Worm (Caenorhabditis elegans) whole organism, young adult: ENCODE results near the gene lgc-10.

ENCODE experiments used
- B0336.3 ChIP-seq: fragments of 200-800 bp; sonication (Bioruptor generic); IDR thresholded peaks from 2 replicates; pipeline ENCODE4 v1.3.6; 2022; ENCODE audit warnings: missing genetic modification characterization, missing compliant biosample characterization
- madf-6 ChIP-seq: fragments of 200-800 bp; sonication (Bioruptor generic); IDR thresholded peaks from 2 replicates; pipeline ENCODE4 v1.3.6; 2022; ENCODE audit warnings: missing genetic modification reagents, missing genetic modification characterization, missing compliant biosample characterization

DNA sequence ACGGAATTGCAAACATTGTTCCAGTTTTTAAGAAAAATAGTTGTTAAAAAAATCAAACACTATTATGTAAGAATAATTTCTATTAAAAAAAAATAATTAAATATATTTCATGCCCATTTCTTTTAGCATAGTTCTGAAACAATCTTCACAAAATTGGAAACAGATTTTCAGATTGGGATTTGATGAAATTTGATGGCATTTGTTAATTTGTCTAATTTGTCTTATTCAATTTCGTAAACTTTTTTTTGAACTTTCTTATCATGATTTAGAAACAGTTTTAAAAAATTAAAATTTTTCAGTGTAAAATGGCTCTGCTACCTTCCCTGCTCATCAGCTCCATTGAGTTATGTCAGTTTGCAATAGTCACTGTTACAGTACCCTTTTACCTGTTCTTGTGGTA, 52.5 kb downstream of the lgc-10 start, which contains the start of gene srv-13:
- TF ChIP-seq B0336.3 (GFP tag; lab: Robert Waterston, UW) (no peak), madf-6 (GFP tag; lab: Robert Waterston, UW) (no peak)
